Worm (Caenorhabditis elegans) whole organism, L4 larva: ENCODE measurements around the gene atg-10.

Experiments used
- D1046.2 ChIP-seq: fragments of 200-800 bp; sonication (Bioruptor generic); IDR thresholded peaks from 2 replicates; pipeline ENCODE4 v1.3.6; 2022; ENCODE audit warnings: missing genetic modification characterization, missing compliant biosample characterization
- F10B5.3 ChIP-seq: sonication (generic microtip); optimal IDR thresholded peaks from 2 replicates; lab custom pipeline; 2016; ENCODE audit warnings: mild to moderate bottlenecking, missing genetic modification characterization, missing compliant biosample characterization
- F44E2.7 ChIP-seq: fragments of 200-800 bp; sonication (Bioruptor generic); IDR thresholded peaks from 2 replicates; pipeline ENCODE4 v2.1.2; 2022; ENCODE audit warnings: missing genetic modification characterization, missing compliant biosample characterization
- R02D3.7 ChIP-seq: fragments of 150-350 bp; sonication (generic microtip); optimal IDR thresholded peaks from 3 replicates; lab custom pipeline; 2014; ENCODE audit warnings: missing biosample characterization, missing genetic modification characterization
- T26A8.4 ChIP-seq: fragments of 200-800 bp; sonication (Bioruptor generic); IDR thresholded peaks from 2 replicates; pipeline ENCODE4 v1.3.6; 2022; ENCODE audit warnings: missing genetic modification characterization, missing compliant biosample characterization
- Y105C5A.15 ChIP-seq: fragments of 200-800 bp; sonication (Bioruptor generic); IDR thresholded peaks from 2 replicates; pipeline ENCODE4 v1.3.6; 2022; ENCODE audit warnings: missing genetic modification characterization, missing compliant biosample characterization
- Y5F2A.4 ChIP-seq: fragments of 200-800 bp; sonication (Bioruptor generic); optimal IDR thresholded peaks from 2 replicates; lab custom pipeline; 2018; ENCODE audit warnings: mild to moderate bottlenecking, missing genetic modification characterization, missing compliant biosample characterization
- Y75B8A.6 ChIP-seq: fragments of 200-800 bp; sonication (Bioruptor generic); IDR thresholded peaks from 2 replicates; pipeline ENCODE4 v1.3.6; 2022; ENCODE audit warnings: missing genetic modification reagents, missing genetic modification characterization, missing compliant biosample characterization
- ZK546.5 ChIP-seq, 2 experiments: sonication (generic microtip); optimal IDR thresholded peaks; 2 replicates each; lab custom pipeline; 2017; ENCODE audit warnings: missing biosample characterization in 2 of 2, missing genetic modification characterization in 2 of 2
- ceh-62 ChIP-seq: sonication (generic microtip); optimal IDR thresholded peaks from 2 replicates; lab custom pipeline; 2017; ENCODE audit warnings: missing biosample characterization, missing genetic modification characterization
- ces-1 ChIP-seq: fragments of 150-350 bp; sonication (generic microtip); optimal IDR thresholded peaks from 4 replicates; lab custom pipeline; 2014; ENCODE audit warnings: missing biosample characterization, missing genetic modification reagents, missing genetic modification characterization
- ctbp-1 ChIP-seq: fragments of 200-800 bp; sonication (Bioruptor generic); IDR thresholded peaks from 2 replicates; pipeline ENCODE4 v1.3.6; 2022; ENCODE audit warnings: missing genetic modification reagents, missing genetic modification characterization, missing compliant biosample characterization
- daf-12 ChIP-seq: fragments of 150-350 bp; optimal IDR thresholded peaks from 2 replicates; lab custom pipeline; 2014; ENCODE audit warnings: missing biosample characterization, missing genetic modification reagents, missing genetic modification characterization
- daf-16 ChIP-seq, 3 experiments: sonication (generic microtip); optimal IDR thresholded peaks; 2 replicates each; lab custom pipeline; 2016 to 2017; ENCODE audit warnings: missing genetic modification characterization in 3 of 3, missing genetic modification reagents in 3 of 3, mild to moderate bottlenecking in 2 of 3, missing compliant biosample characterization in 2 of 3, missing biosample characterization in 1 of 3, moderate library complexity in 1 of 3
- daf-19 ChIP-seq: fragments of 200-800 bp; sonication (Bioruptor generic); conservative IDR thresholded peaks from 2 replicates; pipeline ENCODE4 v1.3.6; 2022; ENCODE audit warnings: missing genetic modification characterization, missing compliant biosample characterization
- daf-8 ChIP-seq: fragments of 200-800 bp; sonication (Bioruptor generic); IDR thresholded peaks from 2 replicates; pipeline ENCODE4 v1.3.6; 2022; ENCODE audit warnings: missing genetic modification characterization, missing compliant biosample characterization
- dmd-6 ChIP-seq: fragments of 200-800 bp; sonication (Bioruptor generic); IDR thresholded peaks from 2 replicates; pipeline ENCODE4 v1.3.6; 2022; ENCODE audit warnings: missing genetic modification reagents, missing genetic modification characterization, missing compliant biosample characterization
- dmd-8 ChIP-seq: fragments of 200-800 bp; sonication (Bioruptor generic); IDR thresholded peaks from 2 replicates; pipeline ENCODE4 v1.3.6; 2022; ENCODE audit warnings: missing genetic modification characterization, missing compliant biosample characterization
- dpl-1 ChIP-seq: fragments of 150-350 bp; optimal IDR thresholded peaks from 2 replicates; lab custom pipeline; 2014; ENCODE audit warnings: missing biosample characterization, missing genetic modification reagents, missing genetic modification characterization
- dve-1 ChIP-seq: sonication (generic microtip); optimal IDR thresholded peaks from 2 replicates; lab custom pipeline; 2017; ENCODE audit warnings: antibody characterized with exemption, mild to moderate bottlenecking, missing genetic modification characterization, missing compliant biosample characterization; ENCODE audit not compliant: insufficient read depth
- egl-43 ChIP-seq: fragments of 200-800 bp; sonication (Bioruptor generic); IDR thresholded peaks from 2 replicates; pipeline ENCODE4 v1.3.6; 2022; ENCODE audit warnings: missing genetic modification reagents, missing genetic modification characterization, missing compliant biosample characterization
- gei-8 ChIP-seq: fragments of 200-800 bp; sonication (Bioruptor generic); optimal IDR thresholded peaks from 2 replicates; lab custom pipeline; 2018; ENCODE audit warnings: mild to moderate bottlenecking, missing genetic modification characterization, missing compliant biosample characterization
- hlh-30 ChIP-seq: sonication (generic microtip); optimal IDR thresholded peaks from 2 replicates; lab custom pipeline; 2017; ENCODE audit warnings: antibody characterized with exemption, mild to moderate bottlenecking, missing genetic modification characterization, missing compliant biosample characterization; ENCODE audit not compliant: insufficient read depth
- jun-1 ChIP-seq: fragments of 150-350 bp; optimal IDR thresholded peaks from 2 replicates; lab custom pipeline; 2014; ENCODE audit warnings: missing biosample characterization, missing genetic modification reagents, missing genetic modification characterization
- lim-7 ChIP-seq: fragments of 200-800 bp; sonication (Bioruptor generic); IDR thresholded peaks from 2 replicates; pipeline ENCODE4 v1.3.6; 2022; ENCODE audit warnings: missing genetic modification characterization, missing compliant biosample characterization
- lin-15B ChIP-seq: fragments of 150-350 bp; sonication (generic microtip); optimal IDR thresholded peaks from 3 replicates; lab custom pipeline; 2014; ENCODE audit warnings: missing biosample characterization, missing genetic modification characterization
- lin-39 ChIP-seq: fragments of 150-350 bp; optimal IDR thresholded peaks from 2 replicates; lab custom pipeline; 2014; ENCODE audit warnings: missing biosample characterization, missing genetic modification reagents, missing genetic modification characterization
- lir-3 ChIP-seq: sonication (generic microtip); optimal IDR thresholded peaks from 2 replicates; lab custom pipeline; 2016; ENCODE audit warnings: mild to moderate bottlenecking, missing genetic modification characterization, missing compliant biosample characterization
- lsy-2 ChIP-seq, 2 experiments: fragments of 150-350 bp in 1 of 2; sonication (generic microtip) in 1 of 2; optimal IDR thresholded peaks; 2 replicates each; lab custom pipeline; 2014 to 2017; ENCODE audit warnings: missing biosample characterization in 2 of 2, missing genetic modification characterization in 2 of 2
- madf-5 ChIP-seq, 2 experiments: fragments of 200-800 bp; sonication (Bioruptor generic); IDR thresholded peaks; 2 replicates each; pipeline ENCODE4 v1.3.6; 2022; ENCODE audit warnings: missing compliant biosample characterization in 2 of 2, missing genetic modification characterization in 2 of 2
- mep-1 ChIP-seq: fragments of 150-350 bp; sonication (generic microtip); optimal IDR thresholded peaks from 3 replicates; lab custom pipeline; 2014; ENCODE audit warnings: missing biosample characterization, missing genetic modification characterization
- mes-2 ChIP-seq: sonication (generic microtip); optimal IDR thresholded peaks from 2 replicates; lab custom pipeline; 2016; ENCODE audit warnings: missing genotype, mild to moderate bottlenecking, missing genetic modification characterization, missing compliant biosample characterization; ENCODE audit not compliant: poor library complexity, severe bottlenecking
- mxl-3 ChIP-seq: fragments of 200-800 bp; sonication (Bioruptor generic); optimal IDR thresholded peaks from 2 replicates; lab custom pipeline; 2018; ENCODE audit warnings: mild to moderate bottlenecking, missing genetic modification characterization, missing compliant biosample characterization
- nhr-10 ChIP-seq: fragments of 150-350 bp; optimal IDR thresholded peaks from 2 replicates; lab custom pipeline; 2014; ENCODE audit warnings: missing biosample characterization, missing genetic modification characterization
- nhr-111 ChIP-seq: fragments of 200-800 bp; sonication (Bioruptor generic); optimal IDR thresholded peaks from 2 replicates; lab custom pipeline; 2018; ENCODE audit warnings: mild to moderate bottlenecking, missing genetic modification characterization, missing compliant biosample characterization
- nhr-237 ChIP-seq: sonication (generic microtip); optimal IDR thresholded peaks from 2 replicates; lab custom pipeline; 2017; ENCODE audit warnings: missing biosample characterization, missing genetic modification characterization
- nhr-25 ChIP-seq: sonication (generic microtip); optimal IDR thresholded peaks from 2 replicates; lab custom pipeline; 2017; ENCODE audit warnings: missing genetic modification characterization, mild to moderate bottlenecking, missing compliant biosample characterization, antibody characterized with exemption, moderate library complexity, borderline replicate concordance; ENCODE audit not compliant: insufficient read depth
- nhr-28 ChIP-seq: fragments of 150-350 bp; optimal IDR thresholded peaks from 2 replicates; lab custom pipeline; 2014; ENCODE audit warnings: missing biosample characterization, missing genetic modification characterization
- nhr-41 ChIP-seq: fragments of 200-800 bp; sonication (Bioruptor generic); IDR thresholded peaks from 2 replicates; pipeline ENCODE4 v1.3.6; 2022; ENCODE audit warnings: missing genetic modification reagents, missing genetic modification characterization, missing compliant biosample characterization
- nhr-76 ChIP-seq: fragments of 150-350 bp; optimal IDR thresholded peaks from 2 replicates; lab custom pipeline; 2014; ENCODE audit warnings: missing biosample characterization, missing genetic modification characterization
- nhr-77 ChIP-seq: fragments of 150-350 bp; optimal IDR thresholded peaks from 2 replicates; lab custom pipeline; 2014; ENCODE audit warnings: missing biosample characterization, missing genetic modification characterization
- saeg-2 ChIP-seq: fragments of 200-800 bp; sonication (Bioruptor generic); IDR thresholded peaks from 2 replicates; pipeline ENCODE4 v1.3.6; 2022; ENCODE audit warnings: missing genetic modification reagents, missing genetic modification characterization, missing compliant biosample characterization
- snpc-4 ChIP-seq: fragments of 150-350 bp; optimal IDR thresholded peaks from 2 replicates; lab custom pipeline; 2014; ENCODE audit warnings: missing biosample characterization, missing genetic modification characterization
- zip-11 ChIP-seq: fragments of 200-800 bp; sonication (Bioruptor generic); IDR thresholded peaks from 2 replicates; pipeline ENCODE4 v1.3.6; 2022; ENCODE audit warnings: missing genetic modification characterization, missing compliant biosample characterization
- zip-2 ChIP-seq: fragments of 150-350 bp; optimal IDR thresholded peaks from 2 replicates; lab custom pipeline; 2014; ENCODE audit warnings: missing biosample characterization, missing genetic modification characterization
- ztf-11 ChIP-seq: fragments of 150-350 bp; optimal IDR thresholded peaks from 2 replicates; lab custom pipeline; 2014; ENCODE audit warnings: missing biosample characterization, missing genetic modification characterization
- ztf-7 ChIP-seq: fragments of 150-350 bp; optimal IDR thresholded peaks from 2 replicates; lab custom pipeline; 2014; ENCODE audit warnings: missing biosample characterization, missing genetic modification characterization

The atg-10 gene

ce11 chrII:8621883-8622282, 37.1 kb upstream of the atg-10 start, which contains the start of gene T22C8.3:
TSS of gene T22C8.3 (minus strand) at chrII:8621983.
- TF ChIP-seq lin-39 (tag; lab: Kevin White, UChicago), result no peak
- TF ChIP-seq nhr-28 (tag; lab: Kevin White, UChicago), result peak; percentile 14
- no peak for TF ChIP-seq snpc-4 (tag; lab: Kevin White, UChicago)
- no peak for TF ChIP-seq daf-8

ce11 chrII:8623396-8623795, 35.5 kb upstream of the atg-10 start, which contains the start of gene T22C8.4:
TSS of gene T22C8.4 (minus strand) at chrII:8623496.
- no peak for TF ChIP-seq mxl-3 (GFP tag; lab: Kevin White, UChicago)
- no peak for TF ChIP-seq madf-5 (GFP tag; IDR thresholded peaks at IDR 0.05; lab: Robert Waterston, UW)

DNA sequence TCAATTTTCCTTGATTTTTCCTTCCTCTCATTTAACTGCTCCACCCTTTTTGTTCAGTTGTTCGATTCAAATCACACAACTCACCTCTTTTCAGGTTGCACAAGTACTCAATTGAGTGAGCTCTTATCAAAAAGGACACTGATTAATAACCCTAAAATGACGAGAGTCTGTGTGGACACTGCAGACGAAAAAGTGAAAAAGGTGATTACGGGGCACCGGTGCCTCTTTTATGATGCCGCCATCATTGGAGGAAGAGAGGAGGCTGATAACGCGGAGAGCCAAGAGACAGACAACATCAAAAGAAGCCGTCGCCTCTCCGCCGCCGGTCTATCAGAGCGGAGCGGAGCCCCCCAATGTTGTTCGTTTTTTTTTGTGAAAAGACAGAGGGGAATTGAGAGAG, 33.8 kb upstream of the atg-10 start, which contains the start of gene sptf-2:
sptf-2 (plus strand) TSS at position 297 of the 400 bp plus-strand sequence.
- TF ChIP-seq ZK546.5 (tag; optimal IDR thresholded peaks at IDR 0.05; lab: Kevin White, UChicago) (no peak), R02D3.7 (tag; lab: Kevin White, UChicago) (no peak), F10B5.3 (tag; lab: Kevin White, UChicago) (no peak), mep-1 (tag; lab: Kevin White, UChicago) (no peak), lin-15B (tag; lab: Kevin White, UChicago) (no peak), hlh-30 (no peak), lir-3 (tag; lab: Kevin White, UChicago) (no peak), D1046.2 (no peak), dmd-6 (GFP tag; lab: Robert Waterston, UW) (peak; percentile 84), ctbp-1 (GFP tag; lab: Robert Waterston, UW) (no peak), ztf-11 (no peak), T26A8.4 (GFP tag; lab: Robert Waterston, UW) (no peak), zip-11 (no peak), daf-16 (GFP tag; optimal IDR thresholded peaks at IDR 0.05; lab: Kevin White, UChicago) (peak in 1 of 2 experiments; percentile 7), daf-16 (tag; optimal IDR thresholded peaks at IDR 0.05; lab: Kevin White, UChicago) (peak; percentile 85), ces-1 (GFP tag; lab: Kevin White, UChicago) (no peak), mes-2 (tag; lab: Kevin White, UChicago) (no peak), dpl-1 (GFP tag; lab: Kevin White, UChicago) (no peak), madf-5 (GFP tag; IDR thresholded peaks at IDR 0.05; lab: Robert Waterston, UW) (no peak), nhr-77 (peak; percentile 76), nhr-10 (tag; lab: Kevin White, UChicago) (no peak), nhr-41 (GFP tag; lab: Robert Waterston, UW) (peak; percentile 64; the same call in 1 of the 2 replicates), nhr-111 (GFP tag; lab: Kevin White, UChicago) (no peak), nhr-237 (tag; lab: Kevin White, UChicago) (no peak), snpc-4 (tag; lab: Kevin White, UChicago) (no peak), Y75B8A.6 (GFP tag; lab: Robert Waterston, UW) (no peak), lim-7 (GFP tag; lab: Robert Waterston, UW) (no peak), daf-19 (GFP tag; lab: Robert Waterston, UW) (no peak), F44E2.7 (GFP tag; lab: Robert Waterston, UW) (no peak), nhr-76 (no peak), lsy-2 (tag; optimal IDR thresholded peaks at IDR 0.05; lab: Kevin White, UChicago) (no peak), ztf-7 (no peak), ceh-62 (tag; lab: Kevin White, UChicago) (no peak), Y5F2A.4 (no peak), dmd-8 (no peak), saeg-2 (GFP tag; lab: Robert Waterston, UW) (no peak), dve-1 (tag; lab: Kevin White, UChicago) (peak; percentile 79), Y105C5A.15 (GFP tag; lab: Robert Waterston, UW) (no peak), lin-39 (tag; lab: Kevin White, UChicago) (no peak), gei-8 (GFP tag; lab: Kevin White, UChicago) (no peak), zip-2 (tag; lab: Kevin White, UChicago) (no peak), egl-43 (no peak), nhr-28 (tag; lab: Kevin White, UChicago) (peak; percentile 92), nhr-25 (tag; lab: Kevin White, UChicago) (no peak), daf-12 (tag; lab: Kevin White, UChicago) (no peak), jun-1 (no peak)
